Fruit fly (Drosophila melanogaster): ENCODE measurements around the gene CG31373.

DNA sequence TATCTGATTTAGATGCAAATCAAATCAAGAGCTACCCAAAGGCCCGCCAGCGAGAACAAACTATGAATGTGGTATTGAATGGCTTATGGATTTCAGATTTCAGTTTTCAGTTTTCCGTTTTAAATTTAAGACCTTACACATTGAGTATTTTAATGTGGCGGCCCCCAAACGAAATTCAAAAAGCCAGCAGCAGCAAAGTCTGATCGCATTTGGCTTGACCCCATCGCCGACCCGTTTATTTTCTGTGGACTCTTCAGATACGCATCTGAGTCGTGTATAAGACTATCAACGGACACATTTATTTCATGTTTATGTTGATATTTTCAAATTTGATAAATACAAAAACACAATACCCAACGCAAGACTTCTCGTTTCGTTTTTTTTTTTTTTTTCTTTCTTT lies 49.6 kb downstream of the CG31373 start:
- TF ChIP-seq ttk (optimal IDR thresholded peaks at IDR 0.05): no peak
- no peak for TF ChIP-seq psq (optimal IDR thresholded peaks at IDR 0.05)
- no peak for TF ChIP-seq h (optimal IDR thresholded peaks at IDR 0.05)
- TF ChIP-seq insv (optimal IDR thresholded peaks at IDR 0.05): no peak

Data from Kc167 (cell line).